Fruit fly (Drosophila melanogaster) whole organism, embryonic: ENCODE results near the gene Gorab.

ENCODE experiments used
- CG13296 ChIP-seq: fragments of 200-800 bp; sonication (Bioruptor generic); optimal IDR thresholded peaks from 3 replicates; lab custom pipeline; 2018; ENCODE audit warnings: missing biosample characterization, mild to moderate bottlenecking, missing genetic modification characterization
- Doc2 ChIP-seq: fragments of 200-800 bp; sonication (Bioruptor generic); IDR thresholded peaks from 2 replicates; pipeline ENCODE4 v1.3.6; 2022; ENCODE audit warnings: missing biosample characterization, missing genetic modification characterization
- Dp ChIP-seq: fragments of 200-800 bp; sonication (Bioruptor generic); optimal IDR thresholded peaks from 2 replicates; lab custom pipeline; 2018; ENCODE audit warnings: missing biosample characterization, mild to moderate bottlenecking, missing genetic modification characterization, moderate library complexity
- Vsx1 ChIP-seq: fragments of 200-800 bp; sonication (Bioruptor generic); optimal IDR thresholded peaks from 2 replicates; lab custom pipeline; 2017; ENCODE audit warnings: missing biosample characterization, mild to moderate bottlenecking, missing genetic modification characterization, missing genetic modification reagents

DNA sequence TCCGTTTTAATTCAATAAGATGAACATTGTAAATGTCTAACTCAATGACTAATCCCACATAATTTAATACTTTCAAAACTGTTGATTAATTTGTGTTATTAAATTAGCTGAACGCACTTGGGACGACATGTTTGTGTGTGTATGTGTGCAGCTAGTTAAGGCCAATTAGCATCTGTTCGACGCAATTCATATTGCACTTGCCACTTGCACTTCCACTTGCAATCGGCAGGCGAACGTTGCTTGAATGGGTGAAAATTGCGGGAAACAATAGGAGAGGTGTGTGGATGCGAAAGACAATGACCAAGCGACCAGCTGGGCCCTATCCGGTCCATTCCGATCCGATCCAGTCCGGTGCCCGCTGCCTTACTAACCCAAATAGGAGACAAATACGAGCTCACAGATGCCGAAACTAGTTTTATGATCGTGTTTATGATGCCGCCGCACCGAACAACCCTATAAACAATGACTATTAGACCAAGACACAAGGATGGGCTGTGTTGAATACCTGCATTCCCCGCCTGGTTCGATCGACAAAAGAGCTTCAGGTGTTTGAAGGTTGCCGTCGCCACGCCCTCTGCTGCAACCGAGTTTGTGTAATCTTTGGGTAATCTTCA lies 21.0 kb downstream of the Gorab start:
- TF ChIP-seq Dp (GFP tag; lab: Kevin White, UChicago), result no peak
- TF ChIP-seq Vsx1 (GFP tag; lab: Kevin White, UChicago), result no peak
- no peak for TF ChIP-seq Doc2 (GFP tag; lab: Robert Waterston, UW)
- TF ChIP-seq CG13296 (GFP tag; lab: Kevin White, UChicago), result no peak
